Fruit fly (Drosophila melanogaster) whole organism, embryonic: Measurements from ENCODE around the gene aop.

Experiments
- Bteb2 ChIP-seq: fragments of 200-800 bp; sonication (Bioruptor generic); optimal IDR thresholded peaks from 2 replicates; lab custom pipeline; 2016; ENCODE audit warnings: missing biosample characterization, missing genetic modification characterization
- CG10267 ChIP-seq: fragments of 200-800 bp; sonication (Bioruptor generic); optimal IDR thresholded peaks from 2 replicates; lab custom pipeline; 2018; ENCODE audit warnings: missing biosample characterization, mild to moderate bottlenecking, missing genetic modification characterization, moderate library complexity
- CG10565 ChIP-seq: fragments of 200-800 bp; sonication (Bioruptor generic); optimal IDR thresholded peaks from 3 replicates; lab custom pipeline; 2016; ENCODE audit warnings: missing biosample characterization, mild to moderate bottlenecking, missing genetic modification characterization
- CG10654 ChIP-seq: fragments of 200-800 bp; sonication (Bioruptor generic); optimal IDR thresholded peaks from 2 replicates; lab custom pipeline; 2016; ENCODE audit warnings: missing biosample characterization, missing genetic modification characterization
- CG11504 ChIP-seq: fragments of 200-800 bp; sonication (Bioruptor generic); optimal IDR thresholded peaks from 3 replicates; lab custom pipeline; 2019; ENCODE audit warnings: missing biosample characterization, mild to moderate bottlenecking, missing genetic modification characterization, moderate library complexity
- CG12391 ChIP-seq: fragments of 200-800 bp; sonication (Bioruptor generic); optimal IDR thresholded peaks from 3 replicates; lab custom pipeline; 2018; ENCODE audit warnings: missing biosample characterization, mild to moderate bottlenecking, missing genetic modification characterization, moderate library complexity
- CG13624 ChIP-seq: fragments of 200-800 bp; sonication (Bioruptor generic); optimal IDR thresholded peaks from 2 replicates; lab custom pipeline; 2016; ENCODE audit warnings: missing biosample characterization, missing genetic modification characterization
- CG14965 ChIP-seq: fragments of 200-800 bp; sonication (Bioruptor generic); optimal IDR thresholded peaks from 2 replicates; lab custom pipeline; 2016; ENCODE audit warnings: missing biosample characterization, missing genetic modification characterization, borderline replicate concordance
- CG1529 ChIP-seq: fragments of 200-800 bp; sonication (Bioruptor generic); optimal IDR thresholded peaks from 3 replicates; lab custom pipeline; 2018; ENCODE audit warnings: missing biosample characterization, missing genetic modification characterization
- CG15696 ChIP-seq: fragments of 200-800 bp; sonication (Bioruptor generic); optimal IDR thresholded peaks from 2 replicates; lab custom pipeline; 2019; ENCODE audit warnings: missing biosample characterization, mild to moderate bottlenecking, missing genetic modification characterization, moderate library complexity
- CG16863 ChIP-seq: fragments of 200-800 bp; sonication (Bioruptor generic); optimal IDR thresholded peaks from 3 replicates; lab custom pipeline; 2016; ENCODE audit warnings: missing biosample characterization, missing genetic modification characterization
- CG1832 ChIP-seq: fragments of 200-800 bp; sonication (Bioruptor generic); optimal IDR thresholded peaks from 2 replicates; lab custom pipeline; 2017; ENCODE audit warnings: missing biosample characterization, mild to moderate bottlenecking, missing genetic modification characterization, inconsistent platforms
- CG30403 ChIP-seq: fragments of 200-800 bp; sonication (Bioruptor generic); optimal IDR thresholded peaks from 3 replicates; lab custom pipeline; 2016; ENCODE audit warnings: missing biosample characterization, missing genetic modification characterization
- CG3407 ChIP-seq: fragments of 200-800 bp; sonication (Bioruptor generic); optimal IDR thresholded peaks from 2 replicates; lab custom pipeline; 2018; ENCODE audit warnings: missing biosample characterization, mild to moderate bottlenecking, missing genetic modification characterization
- CG3838 ChIP-seq: fragments of 200-800 bp; sonication (Bioruptor generic); optimal IDR thresholded peaks from 3 replicates; lab custom pipeline; 2016; ENCODE audit warnings: missing biosample characterization, missing genetic modification characterization
- CG3995 ChIP-seq: fragments of 200-800 bp; sonication (Bioruptor generic); optimal IDR thresholded peaks from 3 replicates; lab custom pipeline; 2016; ENCODE audit warnings: missing biosample characterization, missing genetic modification characterization
- CG4360 ChIP-seq: fragments of 200-800 bp; sonication (Bioruptor generic); IDR thresholded peaks from 2 replicates; pipeline ENCODE4 v1.3.6; 2022; ENCODE audit warnings: missing biosample characterization, missing genetic modification characterization
- CG7839 ChIP-seq: fragments of 200-800 bp; sonication (Bioruptor generic); optimal IDR thresholded peaks from 3 replicates; lab custom pipeline; 2018; ENCODE audit warnings: missing biosample characterization, mild to moderate bottlenecking, missing genetic modification characterization, moderate library complexity
- CG7928 ChIP-seq: fragments of 200-800 bp; sonication (Bioruptor generic); optimal IDR thresholded peaks from 2 replicates; lab custom pipeline; 2017; ENCODE audit warnings: missing biosample characterization, mild to moderate bottlenecking, missing genetic modification characterization
- CG8765 ChIP-seq: fragments of 200-800 bp; sonication (Bioruptor generic); IDR thresholded peaks from 2 replicates; pipeline ENCODE4 v1.3.6; 2022; ENCODE audit warnings: missing biosample characterization, missing genetic modification characterization
- CkIIα-i1 ChIP-seq: fragments of 200-800 bp; sonication (Bioruptor generic); IDR thresholded peaks from 2 replicates; pipeline ENCODE4 v1.3.6; 2022; ENCODE audit warnings: missing biosample characterization, missing genetic modification characterization
- CoRest ChIP-seq: fragments of 200-800 bp; sonication (Bioruptor generic); optimal IDR thresholded peaks from 3 replicates; lab custom pipeline; 2018; ENCODE audit warnings: missing biosample characterization, mild to moderate bottlenecking, missing genetic modification characterization, moderate library complexity
- D ChIP-seq, 2 experiments: fragments of 200-800 bp in 1 of 2; fragments of >200 bp in 1 of 2; sonication (Bioruptor generic) in 1 of 2; optimal IDR thresholded peaks; 2 replicates in 1 of 2; 3 replicates in 1 of 2; lab custom pipeline; 2017; ENCODE audit warnings: mild to moderate bottlenecking in 1 of 2, missing biosample characterization in 1 of 2, missing genetic modification characterization in 1 of 2, missing genetic modification reagents in 1 of 2
- Doc2 ChIP-seq: fragments of 200-800 bp; sonication (Bioruptor generic); IDR thresholded peaks from 2 replicates; pipeline ENCODE4 v1.3.6; 2022; ENCODE audit warnings: missing biosample characterization, missing genetic modification characterization
- Gsc ChIP-seq: fragments of 200-800 bp; sonication (Bioruptor generic); IDR thresholded peaks from 2 replicates; pipeline ENCODE4 v1.3.6; 2022; ENCODE audit warnings: missing biosample characterization, missing genetic modification characterization
- Hr51 ChIP-seq, 2 experiments: fragments of 200-800 bp; sonication (Bioruptor generic); optimal IDR thresholded peaks; 2 replicates in 1 of 2; 3 replicates in 1 of 2; lab custom pipeline; 2016 to 2018; ENCODE audit warnings: missing biosample characterization in 2 of 2, missing genetic modification characterization in 2 of 2, mild to moderate bottlenecking in 1 of 2, moderate library complexity in 1 of 2
- MESR4 ChIP-seq: fragments of 200-800 bp; sonication (Bioruptor generic); optimal IDR thresholded peaks from 2 replicates; lab custom pipeline; 2018; ENCODE audit warnings: missing biosample characterization, mild to moderate bottlenecking, missing genetic modification characterization, moderate library complexity
- Pdp1 ChIP-seq, 2 experiments: fragments of 200-800 bp; sonication (Bioruptor generic); optimal IDR thresholded peaks; 3 replicates each; lab custom pipeline; 2016; ENCODE audit warnings: missing biosample characterization in 2 of 2, missing genetic modification characterization in 2 of 2, mild to moderate bottlenecking in 1 of 2, moderate library complexity in 1 of 2
- Sin3A ChIP-seq: fragments of >200 bp; optimal IDR thresholded peaks from 2 replicates; lab custom pipeline; 2018
- Sox102F ChIP-seq: fragments of 200-800 bp; sonication (Bioruptor generic); optimal IDR thresholded peaks from 2 replicates; lab custom pipeline; 2018; ENCODE audit warnings: missing biosample characterization, mild to moderate bottlenecking, missing genetic modification characterization, moderate library complexity
- Sry-β ChIP-seq: fragments of 200-800 bp; sonication (Bioruptor generic); optimal IDR thresholded peaks from 2 replicates; lab custom pipeline; 2018; ENCODE audit warnings: missing biosample characterization, mild to moderate bottlenecking, missing genetic modification characterization, moderate library complexity
- Xrp1 ChIP-seq: fragments of 200-800 bp; sonication (Bioruptor generic); IDR thresholded peaks from 2 replicates; pipeline ENCODE4 v1.3.6; 2022; ENCODE audit warnings: missing biosample characterization, missing genetic modification characterization
- crp ChIP-seq, 2 experiments: fragments of 200-800 bp; sonication (Bioruptor generic); optimal IDR thresholded peaks; 2 replicates in 1 of 2; 3 replicates in 1 of 2; lab custom pipeline; 2017; ENCODE audit warnings: missing biosample characterization in 2 of 2, missing genetic modification characterization in 2 of 2, mild to moderate bottlenecking in 1 of 2, moderate library complexity in 1 of 2
- dmrt11E ChIP-seq: fragments of 200-800 bp; sonication (Bioruptor generic); optimal IDR thresholded peaks from 3 replicates; lab custom pipeline; 2018; ENCODE audit warnings: missing biosample characterization, mild to moderate bottlenecking, missing genetic modification characterization, moderate library complexity
- dmrt99B ChIP-seq: fragments of 200-800 bp; sonication (Bioruptor generic); optimal IDR thresholded peaks from 2 replicates; lab custom pipeline; 2018; ENCODE audit warnings: missing biosample characterization, mild to moderate bottlenecking, missing genetic modification characterization, moderate library complexity
- eve ChIP-seq, 2 experiments: fragments of >200 bp; optimal IDR thresholded peaks; 2 replicates each; lab custom pipeline; 2017; ENCODE audit warnings: missing biosample characterization in 2 of 2, missing genetic modification characterization in 2 of 2
- gcm ChIP-seq: fragments of 200-800 bp; sonication (Bioruptor generic); optimal IDR thresholded peaks from 2 replicates; lab custom pipeline; 2019; ENCODE audit warnings: missing biosample characterization, mild to moderate bottlenecking, missing genetic modification characterization, moderate library complexity
- gro ChIP-seq: fragments of 200-800 bp; sonication (Bioruptor generic); optimal IDR thresholded peaks from 2 replicates; lab custom pipeline; 2016; ENCODE audit warnings: missing biosample characterization, missing genetic modification characterization
- gsb-n ChIP-seq: fragments of 200-800 bp; sonication (Bioruptor generic); optimal IDR thresholded peaks from 3 replicates; lab custom pipeline; 2018; ENCODE audit warnings: missing biosample characterization, mild to moderate bottlenecking, missing genetic modification characterization
- kni ChIP-seq: fragments of 200-800 bp; sonication (Bioruptor generic); optimal IDR thresholded peaks from 3 replicates; lab custom pipeline; 2017; ENCODE audit warnings: mild to moderate bottlenecking, missing biosample characterization, missing genetic modification reagents, missing genetic modification characterization
- lbe ChIP-seq: fragments of 200-800 bp; sonication (Bioruptor generic); optimal IDR thresholded peaks from 2 replicates; lab custom pipeline; 2016; ENCODE audit warnings: missing biosample characterization, mild to moderate bottlenecking, missing genetic modification characterization
- lola ChIP-seq, 3 experiments: fragments of >200 bp in 2 of 3; fragments of 200-800 bp in 1 of 3; sonication (Bioruptor generic) in 1 of 3; optimal IDR thresholded peaks; 2 replicates each; lab custom pipeline; 2017 to 2019; ENCODE audit warnings: missing biosample characterization in 3 of 3, missing genetic modification characterization in 3 of 3, mild to moderate bottlenecking in 1 of 3, moderate library complexity in 1 of 3
- phol ChIP-seq: fragments of 200-800 bp; sonication (Bioruptor generic); optimal IDR thresholded peaks from 3 replicates; lab custom pipeline; 2018; ENCODE audit warnings: missing biosample characterization, mild to moderate bottlenecking, missing genetic modification characterization, moderate library complexity
- pros ChIP-seq: fragments of 200-800 bp; sonication (Bioruptor generic); optimal IDR thresholded peaks from 3 replicates; lab custom pipeline; 2019; ENCODE audit warnings: missing biosample characterization, mild to moderate bottlenecking, missing genetic modification characterization, moderate library complexity
- ro ChIP-seq: fragments of 200-800 bp; sonication (Bioruptor generic); IDR thresholded peaks from 2 replicates; pipeline ENCODE4 v1.3.6; 2022; ENCODE audit warnings: missing biosample characterization, missing genetic modification characterization
- row ChIP-seq: fragments of 200-800 bp; sonication (Bioruptor generic); IDR thresholded peaks from 3 replicates; pipeline ENCODE4 v1.3.6; 2022; ENCODE audit warnings: missing biosample characterization, missing genetic modification characterization
- slou ChIP-seq: fragments of 200-800 bp; sonication (Bioruptor generic); optimal IDR thresholded peaks from 3 replicates; lab custom pipeline; 2016; ENCODE audit warnings: missing biosample characterization, missing genetic modification characterization
- stwl ChIP-seq: fragments of 200-800 bp; sonication (Bioruptor generic); optimal IDR thresholded peaks from 3 replicates; lab custom pipeline; 2018; ENCODE audit warnings: missing biosample characterization, mild to moderate bottlenecking, missing genetic modification characterization, moderate library complexity

Gene aop

dm6 chr2L:2172460-2173121, 6.0 kb downstream of the aop start:
- TF ChIP-seq Pdp1 (GFP tag; optimal IDR thresholded peaks at IDR 0.05; lab: Kevin White, UChicago): peak in 1 of 2 experiments; percentile 37
- TF ChIP-seq row (GFP tag; lab: Robert Waterston, UW): peak; percentile 29; the same call in 2 of the 3 replicates
- TF ChIP-seq CG15696: no peak
- peak; percentile 7 for TF ChIP-seq phol (tag; lab: Kevin White, UChicago)
- no peak for TF ChIP-seq CkIIα-i1 (GFP tag; lab: Robert Waterston, UW)
- TF ChIP-seq D (optimal IDR thresholded peaks at IDR 0.05; lab: Kevin White, UChicago): peak; percentile 98
- TF ChIP-seq D (GFP tag; optimal IDR thresholded peaks at IDR 0.05; lab: Kevin White, UChicago): no peak
- TF ChIP-seq CG8765 (GFP tag; lab: Robert Waterston, UW): no peak
- TF ChIP-seq slou (GFP tag; lab: Kevin White, UChicago): no peak
- peak; percentile 4 for TF ChIP-seq dmrt11E (tag; lab: Kevin White, UChicago)
- peak; percentile 21; the same call in 1 of the 2 replicates for TF ChIP-seq Xrp1 (GFP tag; lab: Robert Waterston, UW)
- TF ChIP-seq Doc2: no peak
- no peak for TF ChIP-seq gcm
- TF ChIP-seq Sry-β (GFP tag; lab: Kevin White, UChicago): no peak
- no peak for TF ChIP-seq CG14965 (GFP tag; lab: Kevin White, UChicago)
- no peak for TF ChIP-seq CG1529 (GFP tag; lab: Kevin White, UChicago)
- 0 out of 2 replicates have a peak, but pooled peaks have one; percentile 16 for TF ChIP-seq CG4360
- no peak for TF ChIP-seq stwl
- no peak for TF ChIP-seq CG10267 (tag; lab: Kevin White, UChicago)
- TF ChIP-seq CG10565: no peak
- TF ChIP-seq CG7928 (GFP tag; lab: Kevin White, UChicago): no peak
- TF ChIP-seq ro: no peak
- TF ChIP-seq CG30403 (GFP tag; lab: Kevin White, UChicago): peak; percentile 21
- no peak for TF ChIP-seq CG1832 (GFP tag; lab: Kevin White, UChicago)
- no peak for TF ChIP-seq CG3995 (GFP tag; lab: Kevin White, UChicago)
- no peak for TF ChIP-seq gsb-n (tag; lab: Kevin White, UChicago)
- no peak for TF ChIP-seq Bteb2 (GFP tag; lab: Kevin White, UChicago)
- no peak for TF ChIP-seq Sin3A (lab: Kevin White, UChicago)
- TF ChIP-seq CG11504 (tag; lab: Kevin White, UChicago): peak; percentile 9
- no peak for TF ChIP-seq Gsc (GFP tag; lab: Robert Waterston, UW)
- TF ChIP-seq crp (GFP tag; optimal IDR thresholded peaks at IDR 0.05; lab: Kevin White, UChicago): no peak
- peak in 1 of 3 experiments; percentile 3 for TF ChIP-seq lola (GFP tag; optimal IDR thresholded peaks at IDR 0.05; lab: Kevin White, UChicago)
- peak; percentile 4 for TF ChIP-seq CG7839 (tag; lab: Kevin White, UChicago)
- no peak for TF ChIP-seq lbe (GFP tag; lab: Kevin White, UChicago)
- TF ChIP-seq pros (GFP tag; lab: Kevin White, UChicago): peak; percentile 38
- peak; percentile 8 for TF ChIP-seq CG13624
- TF ChIP-seq CG16863: no peak
- TF ChIP-seq CG3407 (GFP tag; lab: Kevin White, UChicago): no peak
- TF ChIP-seq eve (GFP tag; optimal IDR thresholded peaks at IDR 0.05; lab: Kevin White, UChicago): peak in 1 of 2 experiments; percentile 41
- peak; percentile 27 for TF ChIP-seq Sox102F (GFP tag; lab: Kevin White, UChicago)
- peak in 1 of 2 experiments; percentile 13 for TF ChIP-seq Hr51 (GFP tag; optimal IDR thresholded peaks at IDR 0.05; lab: Kevin White, UChicago)
- peak; percentile 4 for TF ChIP-seq kni
- no peak for TF ChIP-seq gro (GFP tag; lab: Kevin White, UChicago)
- no peak for TF ChIP-seq MESR4
- no peak for TF ChIP-seq CoRest (tag; lab: Kevin White, UChicago)
- TF ChIP-seq CG10654 (GFP tag; lab: Kevin White, UChicago): no peak
- TF ChIP-seq CG3838 (GFP tag; lab: Kevin White, UChicago): no peak
- peak; percentile 5 for TF ChIP-seq dmrt99B (tag; lab: Kevin White, UChicago)
- TF ChIP-seq CG12391 (tag; lab: Kevin White, UChicago): peak; percentile 20
